Worm (Caenorhabditis elegans) whole organism, L4/young adult: ENCODE results near the gene copg-1.

Source experiments
- W03F9.2 ChIP-seq: fragments of 150-350 bp; optimal IDR thresholded peaks from 2 replicates; lab custom pipeline; 2014; ENCODE audit warnings: missing biosample characterization, missing genetic modification characterization
- dao-5 ChIP-seq: sonication (generic microtip); optimal IDR thresholded peaks from 2 replicates; lab custom pipeline; 2016; ENCODE audit warnings: missing genotype, missing genetic modification characterization, moderate library complexity, missing compliant biosample characterization
- him-1 ChIP-seq: sonication (generic microtip); optimal IDR thresholded peaks from 2 replicates; lab custom pipeline; 2016; ENCODE audit warnings: missing genotype, missing genetic modification reagents, missing genetic modification characterization, missing compliant biosample characterization

- TF ChIP-seq him-1 (no peak), W03F9.2 (tag; lab: Kevin White, UChicago) (no peak), dao-5 (tag; lab: Kevin White, UChicago) (no peak)
Measured at ce11 chrIV:10122205-10122604, 29.5 kb upstream of the copg-1 start, which contains the start of gene irld-21.
